Worm (Caenorhabditis elegans): Measurements from ENCODE around the gene F47B8.8.

Gene F47B8.8

DNA sequence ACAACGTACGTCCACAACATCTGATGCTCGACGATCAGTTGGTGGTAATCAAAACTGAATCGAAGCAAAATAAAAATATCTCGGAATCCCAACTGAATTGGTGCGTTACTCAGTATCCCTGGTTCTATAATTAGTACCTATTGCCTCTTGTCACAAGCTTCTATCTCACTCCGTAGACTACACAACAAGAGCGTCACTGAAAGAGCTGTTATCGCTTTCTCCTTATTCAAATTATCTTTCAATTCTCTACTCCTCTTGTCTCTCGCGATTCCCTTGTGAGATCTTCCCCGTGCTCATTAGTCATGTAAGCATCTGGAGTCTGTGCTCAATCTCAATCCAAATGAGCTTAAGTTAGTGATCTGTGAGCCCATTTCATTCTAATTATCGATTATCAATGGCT is 5.1 kb downstream of the F47B8.8 start, which contains the start of gene srm-6:
srm-6 (plus strand) TSS at position 301 of the 400 bp plus-strand sequence.
- no peak for TF ChIP-seq ref-2 (tag; optimal IDR thresholded peaks at IDR 0.05)
- TF ChIP-seq K09A11.1 (tag; optimal IDR thresholded peaks at IDR 0.05; ENCODE audit: insufficient read depth): no peak
- TF ChIP-seq ceh-14 (tag; optimal IDR thresholded peaks at IDR 0.05): no peak
- TF ChIP-seq nhr-11 (tag; optimal IDR thresholded peaks at IDR 0.05): no peak
- TF ChIP-seq ceh-22 (tag; optimal IDR thresholded peaks at IDR 0.05): no peak
- TF ChIP-seq ztf-16 (tag; optimal IDR thresholded peaks at IDR 0.05): no peak
- TF ChIP-seq tbx-2 (tag; optimal IDR thresholded peaks at IDR 0.05): no peak
- TF ChIP-seq fkh-10 (GFP tag; optimal IDR thresholded peaks at IDR 0.05): no peak
- no peak for TF ChIP-seq lim-6 (tag; optimal IDR thresholded peaks at IDR 0.05)
- no peak for TF ChIP-seq ets-4 (tag; optimal IDR thresholded peaks at IDR 0.05)
- TF ChIP-seq T23F11.4 (GFP tag; optimal IDR thresholded peaks at IDR 0.05): no peak

DNA sequence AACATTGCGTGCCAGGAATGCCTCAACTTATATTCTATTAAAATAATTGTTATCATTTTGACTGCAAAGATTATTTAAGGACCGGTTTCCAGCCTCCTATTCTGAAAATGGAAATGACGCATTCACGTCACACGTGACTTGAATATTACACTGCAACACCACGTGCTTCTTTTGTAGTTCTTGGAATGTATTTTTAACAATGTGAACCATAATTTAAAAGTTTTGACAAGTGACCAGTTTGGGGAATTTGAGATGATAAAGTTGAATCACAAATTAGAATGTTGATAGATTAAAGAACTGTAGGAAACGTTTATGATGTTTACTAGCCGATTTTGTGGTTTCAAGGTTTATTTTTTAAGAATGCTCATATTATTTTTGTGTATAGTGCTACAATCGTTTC is 10.1 kb downstream of the F47B8.8 start, which contains the start of gene F47B8.10:
F47B8.10 (plus strand) TSS at position 301 of the 400 bp plus-strand sequence.
- no peak for TF ChIP-seq rnt-1 (tag; optimal IDR thresholded peaks at IDR 0.05)
- TF ChIP-seq ceh-19 (GFP tag; optimal IDR thresholded peaks at IDR 0.05): no peak
- no peak for TF ChIP-seq syd-9 (tag; optimal IDR thresholded peaks at IDR 0.05)
- TF ChIP-seq ref-2 (tag; optimal IDR thresholded peaks at IDR 0.05): no peak
- TF ChIP-seq fkh-6 (tag; optimal IDR thresholded peaks at IDR 0.05): no peak
- no peak for TF ChIP-seq madf-2 (tag; optimal IDR thresholded peaks at IDR 0.05)
- TF ChIP-seq ceh-2 (tag; optimal IDR thresholded peaks at IDR 0.05): no peak
- TF ChIP-seq ets-4 (tag; optimal IDR thresholded peaks at IDR 0.05): no peak
- TF ChIP-seq pros-1 (tag; optimal IDR thresholded peaks at IDR 0.05): no peak
- TF ChIP-seq zip-5 (tag; optimal IDR thresholded peaks at IDR 0.05): no peak
- no peak for TF ChIP-seq ceh-31 (tag; optimal IDR thresholded peaks at IDR 0.05)
- TF ChIP-seq ceh-22 (tag; optimal IDR thresholded peaks at IDR 0.05): no peak
- no peak for TF ChIP-seq hlh-13 (GFP tag; optimal IDR thresholded peaks at IDR 0.05)
- no peak for TF ChIP-seq ceh-45 (GFP tag; IDR thresholded peaks at IDR 0.05)
- no peak for TF ChIP-seq pax-1 (tag; optimal IDR thresholded peaks at IDR 0.05)
- TF ChIP-seq sox-4 (tag; optimal IDR thresholded peaks at IDR 0.05): no peak
- no peak for TF ChIP-seq elt-2 (tag; optimal IDR thresholded peaks at IDR 0.05)
- TF ChIP-seq fax-1 (tag; optimal IDR thresholded peaks at IDR 0.05): no peak
- TF ChIP-seq unc-55 (GFP tag; optimal IDR thresholded peaks at IDR 0.05): no peak

DNA sequence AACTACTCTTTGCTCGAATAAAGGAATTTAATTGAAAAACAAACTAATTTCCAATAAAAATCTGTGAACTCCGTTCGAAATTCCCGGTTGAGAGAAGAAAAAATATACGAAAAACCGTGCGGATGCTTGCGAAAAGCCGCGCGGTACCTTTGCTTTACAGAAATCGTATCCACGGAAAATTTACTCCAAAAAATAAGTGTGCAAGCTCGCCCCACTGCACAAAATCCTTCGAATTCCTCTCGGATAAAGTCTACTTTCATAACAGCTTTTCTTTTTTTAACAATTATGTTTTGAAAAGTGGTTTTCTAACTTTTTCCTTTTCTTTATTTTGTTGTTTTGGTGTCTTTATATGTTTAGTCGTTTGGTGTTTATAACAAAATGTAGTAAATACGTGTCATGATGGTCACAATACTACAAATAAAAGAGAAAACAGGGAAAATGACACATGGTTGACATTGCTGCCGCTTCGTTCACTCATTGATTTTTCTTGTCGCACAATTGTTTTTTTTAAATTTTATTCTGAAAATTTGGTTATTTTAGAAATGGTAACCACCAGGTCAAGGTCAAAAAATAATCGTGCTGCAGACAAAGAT is 15.8 kb downstream of the F47B8.8 start, which contains the start of gene cept-2:
cept-2 (plus strand) TSS at position 533 of the 593 bp plus-strand sequence.
- no peak for TF ChIP-seq pha-2 (tag; optimal IDR thresholded peaks at IDR 0.05)
- TF ChIP-seq tbx-2 (tag; optimal IDR thresholded peaks at IDR 0.05): peak; percentile 87
- TF ChIP-seq tbx-7 (tag; optimal IDR thresholded peaks at IDR 0.05): peak; percentile 65
- TF ChIP-seq pros-1 (tag; optimal IDR thresholded peaks at IDR 0.05): no peak
- TF ChIP-seq mec-3 (tag; optimal IDR thresholded peaks at IDR 0.05; ENCODE audit: borderline replicate concordance): no peak
- peak; percentile 21 for TF ChIP-seq K09A11.1 (tag; optimal IDR thresholded peaks at IDR 0.05; ENCODE audit: insufficient read depth)
- TF ChIP-seq sox-2 (GFP tag; IDR thresholded peaks at IDR 0.05): no peak
- no peak for TF ChIP-seq fkh-6 (tag; optimal IDR thresholded peaks at IDR 0.05)
- no peak for TF ChIP-seq elt-2 (tag; optimal IDR thresholded peaks at IDR 0.05)
- TF ChIP-seq sdc-2 (tag; optimal IDR thresholded peaks at IDR 0.05): no peak
- peak; percentile 75 for TF ChIP-seq pax-1 (tag; optimal IDR thresholded peaks at IDR 0.05)
- no peak for TF ChIP-seq C38D4.7 (GFP tag; optimal IDR thresholded peaks at IDR 0.05)
- TF ChIP-seq ceh-24 (tag; optimal IDR thresholded peaks at IDR 0.05): no peak
- no peak for TF ChIP-seq hlh-15 (tag; optimal IDR thresholded peaks at IDR 0.05)
- TF ChIP-seq Y22D7AL.16 (tag; optimal IDR thresholded peaks at IDR 0.05): no peak
- TF ChIP-seq che-1 (tag; optimal IDR thresholded peaks at IDR 0.05): no peak
- TF ChIP-seq fkh-10 (GFP tag; optimal IDR thresholded peaks at IDR 0.05): no peak
- TF ChIP-seq ceh-19 (GFP tag; optimal IDR thresholded peaks at IDR 0.05): no peak
- peak; percentile 46 for TF ChIP-seq ets-4 (tag; optimal IDR thresholded peaks at IDR 0.05)
- TF ChIP-seq pag-3 (tag; optimal IDR thresholded peaks at IDR 0.05; ENCODE audit: borderline replicate concordance): no peak
- no peak for TF ChIP-seq sox-4 (tag; optimal IDR thresholded peaks at IDR 0.05)
- no peak for TF ChIP-seq ttx-3 (tag; optimal IDR thresholded peaks at IDR 0.05)
- TF ChIP-seq T23F11.4 (GFP tag; optimal IDR thresholded peaks at IDR 0.05): no peak
- no peak for TF ChIP-seq unc-3 (GFP tag; conservative IDR thresholded peaks at IDR 0.05)
- no peak for TF ChIP-seq unc-3 (tag; optimal IDR thresholded peaks at IDR 0.05)
- no peak for TF ChIP-seq ceh-45 (GFP tag; IDR thresholded peaks at IDR 0.05)
- TF ChIP-seq odd-2 (tag; optimal IDR thresholded peaks at IDR 0.05): no peak
- no peak for TF ChIP-seq elt-4 (tag; optimal IDR thresholded peaks at IDR 0.05)
- TF ChIP-seq eyg-1 (tag; optimal IDR thresholded peaks at IDR 0.05): no peak
- TF ChIP-seq dmd-4 (tag; optimal IDR thresholded peaks at IDR 0.05; ENCODE audit: borderline replicate concordance): no peak
- TF ChIP-seq lim-6 (tag; optimal IDR thresholded peaks at IDR 0.05): peak; percentile 73
- peak; percentile 83 for TF ChIP-seq unc-42 (tag; optimal IDR thresholded peaks at IDR 0.05)
- peak; percentile 84 for TF ChIP-seq rnt-1 (tag; optimal IDR thresholded peaks at IDR 0.05)
- peak; percentile 8 for TF ChIP-seq pqm-1 (tag; optimal IDR thresholded peaks at IDR 0.05)
- TF ChIP-seq zip-5 (tag; optimal IDR thresholded peaks at IDR 0.05): peak; percentile 32
